Fruit fly (Drosophila melanogaster) whole organism, embryonic: ENCODE measurements around the gene Rgl.

Experiments used
- Atf3 ChIP-seq: fragments of 200-800 bp; sonication (Bioruptor generic); optimal IDR thresholded peaks from 3 replicates; lab custom pipeline; 2016; ENCODE audit warnings: missing biosample characterization, missing genetic modification characterization
- Atf6 ChIP-seq: fragments of 200-800 bp; sonication (Bioruptor generic); IDR thresholded peaks from 2 replicates; pipeline ENCODE4 v1.3.6; 2022; ENCODE audit warnings: missing biosample characterization, missing genetic modification characterization
- B-H1 ChIP-seq: fragments of 200-800 bp; sonication (Bioruptor generic); IDR thresholded peaks from 3 replicates; pipeline ENCODE4 v1.3.6; 2022; ENCODE audit warnings: missing biosample characterization, missing genetic modification characterization
- Bgb ChIP-seq: fragments of 200-800 bp; sonication (Bioruptor generic); IDR thresholded peaks from 2 replicates; pipeline ENCODE4 v1.3.6; 2022; ENCODE audit warnings: missing biosample characterization, missing genetic modification characterization; ENCODE audit not compliant: partially characterized antibody
- CG10462 ChIP-seq: fragments of 200-800 bp; sonication (Bioruptor generic); optimal IDR thresholded peaks from 2 replicates; lab custom pipeline; 2016; ENCODE audit warnings: missing biosample characterization, missing genetic modification characterization
- CG11085 ChIP-seq: fragments of 200-800 bp; sonication (Bioruptor generic); IDR thresholded peaks from 2 replicates; pipeline ENCODE4 v1.3.6; 2022; ENCODE audit warnings: missing biosample characterization, missing genetic modification characterization
- CG13775 ChIP-seq: fragments of 200-800 bp; sonication (Bioruptor generic); optimal IDR thresholded peaks from 3 replicates; lab custom pipeline; 2017; ENCODE audit warnings: missing biosample characterization, mild to moderate bottlenecking, missing genetic modification characterization
- CG14710 ChIP-seq: fragments of 200-800 bp; sonication (Bioruptor generic); optimal IDR thresholded peaks from 3 replicates; lab custom pipeline; 2019; ENCODE audit warnings: missing biosample characterization, mild to moderate bottlenecking, missing genetic modification characterization, moderate library complexity
- CG15479 ChIP-seq: fragments of 200-800 bp; sonication (Bioruptor generic); optimal IDR thresholded peaks from 3 replicates; lab custom pipeline; 2019; ENCODE audit warnings: missing biosample characterization, mild to moderate bottlenecking, missing genetic modification characterization, moderate library complexity
- CG15696 ChIP-seq: fragments of 200-800 bp; sonication (Bioruptor generic); optimal IDR thresholded peaks from 2 replicates; lab custom pipeline; 2019; ENCODE audit warnings: missing biosample characterization, mild to moderate bottlenecking, missing genetic modification characterization, moderate library complexity
- CG16813 ChIP-seq: fragments of 200-800 bp; sonication (Bioruptor generic); IDR thresholded peaks from 3 replicates; pipeline ENCODE4 v1.3.6; 2022; ENCODE audit warnings: missing biosample characterization, missing genetic modification characterization; ENCODE audit not compliant: partially characterized antibody
- CG16815 ChIP-seq: fragments of 200-800 bp; sonication (Bioruptor generic); optimal IDR thresholded peaks from 3 replicates; lab custom pipeline; 2017; ENCODE audit warnings: missing biosample characterization, mild to moderate bottlenecking, missing genetic modification characterization
- CG2712 ChIP-seq: fragments of 200-800 bp; optimal IDR thresholded peaks from 3 replicates; lab custom pipeline; 2019; ENCODE audit warnings: missing biosample characterization, mild to moderate bottlenecking, missing genetic modification characterization, moderate library complexity
- CG31388 ChIP-seq: fragments of 200-800 bp; sonication (Bioruptor generic); optimal IDR thresholded peaks from 2 replicates; lab custom pipeline; 2016; ENCODE audit warnings: missing biosample characterization, missing genetic modification characterization
- CG32532 ChIP-seq: fragments of 200-800 bp; sonication (Bioruptor generic); IDR thresholded peaks from 2 replicates; pipeline ENCODE4 v1.3.6; 2022; ENCODE audit warnings: missing biosample characterization, missing genetic modification characterization
- CG33213 ChIP-seq: fragments of 200-800 bp; sonication (Bioruptor generic); optimal IDR thresholded peaks from 3 replicates; lab custom pipeline; 2016; ENCODE audit warnings: missing biosample characterization, missing genetic modification characterization
- CG43689 ChIP-seq: fragments of 200-800 bp; sonication (Bioruptor generic); IDR thresholded peaks from 2 replicates; pipeline ENCODE4 v1.3.6; 2022; ENCODE audit warnings: missing biosample characterization, missing genetic modification characterization
- CG4424 ChIP-seq: fragments of 200-800 bp; sonication (Bioruptor generic); optimal IDR thresholded peaks from 3 replicates; lab custom pipeline; 2016; ENCODE audit warnings: missing biosample characterization, missing genetic modification characterization
- CG4820 ChIP-seq: fragments of 200-800 bp; sonication (Bioruptor generic); optimal IDR thresholded peaks from 3 replicates; lab custom pipeline; 2016; ENCODE audit warnings: missing biosample characterization, missing genetic modification characterization
- CG6683 ChIP-seq: fragments of 200-800 bp; sonication (Bioruptor generic); optimal IDR thresholded peaks from 2 replicates; lab custom pipeline; 2017; ENCODE audit warnings: missing biosample characterization, mild to moderate bottlenecking, missing genetic modification characterization, missing genetic modification reagents
- CG6765 ChIP-seq: fragments of 200-800 bp; sonication (Bioruptor generic); optimal IDR thresholded peaks from 3 replicates; lab custom pipeline; 2017; ENCODE audit warnings: missing biosample characterization, mild to moderate bottlenecking, missing genetic modification characterization
- CG7556 ChIP-seq: fragments of 200-800 bp; sonication (Bioruptor generic); optimal IDR thresholded peaks from 2 replicates; lab custom pipeline; 2017; ENCODE audit warnings: missing biosample characterization, mild to moderate bottlenecking, missing genetic modification characterization
- CG9797 ChIP-seq: fragments of 200-800 bp; sonication (Bioruptor generic); optimal IDR thresholded peaks from 3 replicates; lab custom pipeline; 2018; ENCODE audit warnings: missing biosample characterization, mild to moderate bottlenecking, missing genetic modification characterization
- CG9876 ChIP-seq: fragments of 200-800 bp; sonication (Bioruptor generic); optimal IDR thresholded peaks from 2 replicates; lab custom pipeline; 2016; ENCODE audit warnings: missing biosample characterization, missing genetic modification characterization
- Dip3 ChIP-seq: fragments of 200-800 bp; sonication (Bioruptor generic); optimal IDR thresholded peaks from 3 replicates; lab custom pipeline; 2016; ENCODE audit warnings: missing biosample characterization, missing genetic modification characterization
- Dll ChIP-seq: fragments of 200-800 bp; sonication (Bioruptor generic); IDR thresholded peaks from 4 replicates; pipeline ENCODE4 v1.3.6; 2022; ENCODE audit warnings: missing biosample characterization, missing genetic modification characterization; ENCODE audit not compliant: partially characterized antibody
- Doc2 ChIP-seq: fragments of 200-800 bp; sonication (Bioruptor generic); IDR thresholded peaks from 2 replicates; pipeline ENCODE4 v1.3.6; 2022; ENCODE audit warnings: missing biosample characterization, missing genetic modification characterization
- Eip74EF ChIP-seq, 2 experiments: fragments of 200-800 bp in 1 of 2; fragments of >200 bp in 1 of 2; sonication (Bioruptor generic) in 1 of 2; optimal IDR thresholded peaks; 2 replicates each; lab custom pipeline; 2017 to 2019; ENCODE audit warnings: missing biosample characterization in 2 of 2, missing genetic modification characterization in 2 of 2, mild to moderate bottlenecking in 1 of 2, moderate library complexity in 1 of 2
- Elba2 ChIP-seq: fragments of 200-800 bp; sonication (Bioruptor generic); optimal IDR thresholded peaks from 3 replicates; lab custom pipeline; 2016; ENCODE audit warnings: missing biosample characterization, missing genetic modification characterization
- HLHmδ ChIP-seq: fragments of 200-800 bp; sonication (Bioruptor generic); optimal IDR thresholded peaks from 2 replicates; lab custom pipeline; 2018; ENCODE audit warnings: missing biosample characterization, mild to moderate bottlenecking, missing genetic modification characterization, moderate library complexity
- Myb ChIP-seq: fragments of 200-800 bp; sonication (Bioruptor generic); optimal IDR thresholded peaks from 2 replicates; lab custom pipeline; 2016; ENCODE audit warnings: missing biosample characterization, missing genetic modification characterization
- Neu2 ChIP-seq: fragments of 200-800 bp; sonication (Bioruptor generic); optimal IDR thresholded peaks from 3 replicates; lab custom pipeline; 2016; ENCODE audit warnings: missing biosample characterization, missing genetic modification characterization, borderline replicate concordance
- Nf-YC ChIP-seq: fragments of 200-800 bp; optimal IDR thresholded peaks from 3 replicates; lab custom pipeline; 2019; ENCODE audit warnings: missing biosample characterization, mild to moderate bottlenecking, missing genetic modification characterization, moderate library complexity
- Spps ChIP-seq: fragments of 200-800 bp; sonication (Bioruptor generic); optimal IDR thresholded peaks from 2 replicates; lab custom pipeline; 2018; ENCODE audit warnings: missing biosample characterization, mild to moderate bottlenecking, missing genetic modification characterization
- amos ChIP-seq: fragments of 200-800 bp; sonication (Bioruptor generic); IDR thresholded peaks from 2 replicates; pipeline ENCODE4 v1.3.6; 2022; ENCODE audit warnings: missing biosample characterization, missing genetic modification characterization; ENCODE audit not compliant: partially characterized antibody
- ap ChIP-seq: fragments of 200-800 bp; sonication (Bioruptor generic); IDR thresholded peaks from 2 replicates; pipeline ENCODE4 v1.3.6; 2022; ENCODE audit warnings: missing biosample characterization, missing genetic modification characterization
- bowl ChIP-seq: fragments of 200-800 bp; sonication (Bioruptor generic); IDR thresholded peaks from 2 replicates; pipeline ENCODE4 v1.3.6; 2022; ENCODE audit warnings: missing biosample characterization, missing genetic modification characterization
- gro ChIP-seq: fragments of 200-800 bp; sonication (Bioruptor generic); optimal IDR thresholded peaks from 2 replicates; lab custom pipeline; 2016; ENCODE audit warnings: missing biosample characterization, missing genetic modification characterization
- gsb-n ChIP-seq: fragments of 200-800 bp; sonication (Bioruptor generic); optimal IDR thresholded peaks from 3 replicates; lab custom pipeline; 2018; ENCODE audit warnings: missing biosample characterization, mild to moderate bottlenecking, missing genetic modification characterization
- ind ChIP-seq: fragments of 200-800 bp; sonication (Bioruptor generic); optimal IDR thresholded peaks from 3 replicates; lab custom pipeline; 2016; ENCODE audit warnings: missing biosample characterization, missing genetic modification characterization
- jing ChIP-seq: fragments of 200-800 bp; sonication (Bioruptor generic); optimal IDR thresholded peaks from 2 replicates; lab custom pipeline; 2018; ENCODE audit warnings: missing biosample characterization, mild to moderate bottlenecking, missing genetic modification characterization
- lola ChIP-seq, 3 experiments: fragments of >200 bp in 2 of 3; fragments of 200-800 bp in 1 of 3; sonication (Bioruptor generic) in 1 of 3; optimal IDR thresholded peaks; 2 replicates each; lab custom pipeline; 2017 to 2019; ENCODE audit warnings: missing biosample characterization in 3 of 3, missing genetic modification characterization in 3 of 3, mild to moderate bottlenecking in 1 of 3, moderate library complexity in 1 of 3
- maf-S ChIP-seq: fragments of 200-800 bp; sonication (Bioruptor generic); optimal IDR thresholded peaks from 2 replicates; lab custom pipeline; 2016; ENCODE audit warnings: missing biosample characterization, missing genetic modification characterization
- mam ChIP-seq: fragments of 200-800 bp; sonication (Bioruptor generic); optimal IDR thresholded peaks from 3 replicates; lab custom pipeline; 2016; ENCODE audit warnings: missing biosample characterization, missing genetic modification characterization
- row ChIP-seq: fragments of 200-800 bp; sonication (Bioruptor generic); IDR thresholded peaks from 3 replicates; pipeline ENCODE4 v1.3.6; 2022; ENCODE audit warnings: missing biosample characterization, missing genetic modification characterization
- salm ChIP-seq: fragments of 200-800 bp; sonication (Bioruptor generic); optimal IDR thresholded peaks from 2 replicates; lab custom pipeline; 2018; ENCODE audit warnings: missing biosample characterization, mild to moderate bottlenecking, missing genetic modification characterization
- sisA ChIP-seq: fragments of 200-800 bp; sonication (Bioruptor generic); IDR thresholded peaks from 2 replicates; pipeline ENCODE4 v1.3.6; 2022; ENCODE audit warnings: missing biosample characterization, missing genetic modification characterization
- sqz ChIP-seq: fragments of 200-800 bp; sonication (Bioruptor generic); optimal IDR thresholded peaks from 3 replicates; lab custom pipeline; 2018; ENCODE audit warnings: missing biosample characterization, mild to moderate bottlenecking, missing genetic modification characterization
- wdn ChIP-seq: fragments of 200-800 bp; sonication (Bioruptor generic); IDR thresholded peaks from 2 replicates; pipeline ENCODE4 v1.3.6; 2022; ENCODE audit warnings: missing biosample characterization, missing genetic modification characterization

Rgl gene

dm6 chr3L:13928769-13929594 lies 3.8 kb upstream of the Rgl start, which contains the start of the genes CG8833 and DCTN1-p150 (continued):
- TF ChIP-seq CG6683 (GFP tag; lab: Kevin White, UChicago) (no peak), row (GFP tag; lab: Robert Waterston, UW) (peak; percentile 86), ap (no peak), CG15479 (GFP tag; lab: Kevin White, UChicago) (peak; percentile 78), maf-S (GFP tag; lab: Kevin White, UChicago) (no peak), Doc2 (GFP tag; lab: Robert Waterston, UW) (no peak), amos (GFP tag; lab: Robert Waterston, UW) (peak; percentile 65), Elba2 (peak; percentile 50), CG15696 (tag; lab: Kevin White, UChicago) (peak; percentile 29), CG16815 (GFP tag; lab: Kevin White, UChicago) (peak; percentile 0), gsb-n (tag; lab: Kevin White, UChicago) (peak; percentile 14), B-H1 (GFP tag; lab: Robert Waterston, UW) (no peak; the same call in 2 of the 3 replicates), Myb (GFP tag; lab: Kevin White, UChicago) (no peak), ind (GFP tag; lab: Kevin White, UChicago) (peak; percentile 48), CG9876 (GFP tag; lab: Kevin White, UChicago) (peak; percentile 18), Eip74EF (GFP tag; optimal IDR thresholded peaks at IDR 0.05; lab: Kevin White, UChicago) (no peak), Bgb (peak; percentile 47), CG6765 (GFP tag; lab: Kevin White, UChicago) (no peak), mam (GFP tag; lab: Kevin White, UChicago) (peak; percentile 58), wdn (no peak), Neu2 (GFP tag; lab: Kevin White, UChicago) (no peak), sisA (GFP tag; lab: Robert Waterston, UW) (peak; percentile 29; the same call in 1 of the 2 replicates), HLHmδ (no peak), sqz (GFP tag; lab: Kevin White, UChicago) (no peak), CG4424 (GFP tag; lab: Kevin White, UChicago) (peak; percentile 57), Dll (GFP tag; lab: Robert Waterston, UW) (peak; percentile 67; the same call in 3 of the 4 replicates), salm (tag; lab: Kevin White, UChicago) (no peak), Atf3 (GFP tag; lab: Kevin White, UChicago) (no peak), CG10462 (GFP tag; lab: Kevin White, UChicago) (peak; percentile 7), CG11085 (GFP tag; lab: Robert Waterston, UW) (no peak), bowl (GFP tag; lab: Robert Waterston, UW) (no peak), CG13775 (GFP tag; lab: Kevin White, UChicago) (peak; percentile 66), Atf6 (GFP tag; lab: Robert Waterston, UW) (0 out of 2 replicates have a peak, but pooled peaks have one; percentile 29), CG7556 (GFP tag; lab: Kevin White, UChicago) (peak; percentile 20), CG16813 (peak; percentile 66), gro (no peak), Nf-YC (peak; percentile 45), CG33213 (peak; percentile 18), CG14710 (peak; percentile 99), CG32532 (GFP tag; lab: Robert Waterston, UW) (peak; percentile 51), lola (GFP tag; optimal IDR thresholded peaks at IDR 0.05; lab: Kevin White, UChicago) (peak in 1 of 3 experiments; percentile 44), Dip3 (GFP tag; lab: Kevin White, UChicago) (no peak), CG2712 (tag; lab: Kevin White, UChicago) (peak; percentile 59), Spps (tag; lab: Kevin White, UChicago) (no peak), CG43689 (GFP tag; lab: Robert Waterston, UW) (no peak), CG9797 (peak; percentile 53), CG31388 (GFP tag; lab: Kevin White, UChicago) (no peak), jing (no peak), CG4820 (GFP tag; lab: Kevin White, UChicago) (peak; percentile 53)
